Fruit fly (Drosophila melanogaster) whole organism, adult: Measurements from ENCODE around the gene Nop56.

Experiments
- CG11617 ChIP-seq: fragments of 200-800 bp; sonication (Bioruptor generic); optimal IDR thresholded peaks from 2 replicates; lab custom pipeline; 2017; ENCODE audit warnings: mild to moderate bottlenecking, missing biosample characterization, missing genetic modification reagents, missing genetic modification characterization
- CG14711 ChIP-seq: fragments of 200-800 bp; sonication (Bioruptor generic); optimal IDR thresholded peaks from 2 replicates; lab custom pipeline; 2018; ENCODE audit warnings: missing biosample characterization, mild to moderate bottlenecking, missing genetic modification characterization, moderate library complexity
- CG1620 ChIP-seq: fragments of 200-800 bp; sonication (Bioruptor generic); optimal IDR thresholded peaks from 2 replicates; lab custom pipeline; 2016; ENCODE audit warnings: missing biosample characterization, missing genetic modification characterization
- CG7045 ChIP-seq: fragments of 200-800 bp; sonication (Bioruptor generic); optimal IDR thresholded peaks from 2 replicates; lab custom pipeline; 2017; ENCODE audit warnings: missing biosample characterization, mild to moderate bottlenecking, missing genetic modification characterization
- CG7101 ChIP-seq: fragments of 200-800 bp; sonication (Bioruptor generic); optimal IDR thresholded peaks from 2 replicates; lab custom pipeline; 2018; ENCODE audit warnings: missing biosample characterization, mild to moderate bottlenecking, missing genetic modification characterization, moderate library complexity
- Crg-1 ChIP-seq: fragments of 200-800 bp; sonication (Bioruptor generic); optimal IDR thresholded peaks from 2 replicates; lab custom pipeline; 2016; ENCODE audit warnings: missing biosample characterization, missing genetic modification characterization
- cnc ChIP-seq, 2 experiments: fragments of >200 bp; optimal IDR thresholded peaks; 2 replicates each; lab custom pipeline; 2017
- ovo ChIP-seq: fragments of 200-800 bp; sonication (Bioruptor generic); optimal IDR thresholded peaks from 2 replicates; lab custom pipeline; 2016; ENCODE audit warnings: missing biosample characterization, missing genetic modification characterization
- toe ChIP-seq: fragments of 200-800 bp; sonication (Bioruptor generic); optimal IDR thresholded peaks from 2 replicates; lab custom pipeline; 2016; ENCODE audit warnings: missing biosample characterization, missing genetic modification characterization

- no peak for TF ChIP-seq cnc (optimal IDR thresholded peaks at IDR 0.05; lab: Kevin White, UChicago)
- no peak for TF ChIP-seq ovo
- TF ChIP-seq CG7101 = no peak
- TF ChIP-seq CG11617 (GFP tag; lab: Kevin White, UChicago) = no peak
- no peak for TF ChIP-seq CG14711 (tag; lab: Kevin White, UChicago)
- no peak for TF ChIP-seq CG1620 (GFP tag; lab: Kevin White, UChicago)
- no peak for TF ChIP-seq Crg-1 (GFP tag; lab: Kevin White, UChicago)
- TF ChIP-seq toe = no peak
- no peak for TF ChIP-seq CG7045 (GFP tag; lab: Kevin White, UChicago)
Measured at dm6 chr3R:22456007-22456406, 35.1 kb upstream of the Nop56 start.
